Worm (Caenorhabditis elegans) whole organism, L4 larva: ENCODE results near the gene srd-26.

Experiments
- D1046.2 ChIP-seq: fragments of 200-800 bp; sonication (Bioruptor generic); IDR thresholded peaks from 2 replicates; pipeline ENCODE4 v1.3.6; 2022; ENCODE audit warnings: missing genetic modification characterization, missing compliant biosample characterization
- F49E8.2 ChIP-seq: sonication (generic microtip); optimal IDR thresholded peaks from 2 replicates; lab custom pipeline; 2016; ENCODE audit warnings: missing compliant biosample characterization, mild to moderate bottlenecking, missing genetic modification characterization, borderline replicate concordance
- R02D3.7 ChIP-seq: fragments of 150-350 bp; sonication (generic microtip); optimal IDR thresholded peaks from 3 replicates; lab custom pipeline; 2014; ENCODE audit warnings: missing biosample characterization, missing genetic modification characterization
- T20F7.1 ChIP-seq: fragments of 200-800 bp; sonication (Bioruptor generic); optimal IDR thresholded peaks from 2 replicates; lab custom pipeline; 2018; ENCODE audit warnings: mild to moderate bottlenecking, missing genetic modification characterization, missing compliant biosample characterization
- T26A8.4 ChIP-seq: fragments of 200-800 bp; sonication (Bioruptor generic); IDR thresholded peaks from 2 replicates; pipeline ENCODE4 v1.3.6; 2022; ENCODE audit warnings: missing genetic modification characterization, missing compliant biosample characterization
- Y105C5A.15 ChIP-seq: fragments of 200-800 bp; sonication (Bioruptor generic); IDR thresholded peaks from 2 replicates; pipeline ENCODE4 v1.3.6; 2022; ENCODE audit warnings: missing genetic modification characterization, missing compliant biosample characterization
- ZK337.2 ChIP-seq: fragments of 200-800 bp; sonication (Bioruptor generic); IDR thresholded peaks from 2 replicates; pipeline ENCODE4 v1.3.6; 2022; ENCODE audit warnings: missing genetic modification reagents, missing genetic modification characterization, missing compliant biosample characterization
- arid-1 ChIP-seq: fragments of 200-800 bp; sonication (Bioruptor generic); conservative IDR thresholded peaks from 2 replicates; pipeline ENCODE4 v1.3.6; 2022; ENCODE audit warnings: missing genetic modification reagents, missing genetic modification characterization, missing compliant biosample characterization
- ceh-20 ChIP-seq: fragments of 200-800 bp; sonication (Bioruptor generic); IDR thresholded peaks from 2 replicates; pipeline ENCODE4 v1.3.6; 2022; ENCODE audit warnings: missing genetic modification reagents, missing genetic modification characterization, missing compliant biosample characterization
- ceh-28 ChIP-seq: fragments of 150-350 bp; optimal IDR thresholded peaks from 2 replicates; lab custom pipeline; 2014; ENCODE audit warnings: missing biosample characterization, missing genetic modification reagents, missing genetic modification characterization
- ceh-82 ChIP-seq: sonication (generic microtip); optimal IDR thresholded peaks from 2 replicates; lab custom pipeline; 2017; ENCODE audit warnings: missing biosample characterization, missing genetic modification characterization
- cey-2 ChIP-seq: sonication (generic microtip); optimal IDR thresholded peaks from 3 replicates; lab custom pipeline; 2017; ENCODE audit warnings: missing genetic modification characterization, mild to moderate bottlenecking, missing compliant biosample characterization, antibody characterized with exemption, borderline replicate concordance; ENCODE audit not compliant: insufficient read depth
- ctbp-1 ChIP-seq: fragments of 200-800 bp; sonication (Bioruptor generic); IDR thresholded peaks from 2 replicates; pipeline ENCODE4 v1.3.6; 2022; ENCODE audit warnings: missing genetic modification reagents, missing genetic modification characterization, missing compliant biosample characterization
- daf-16 ChIP-seq, 3 experiments: sonication (generic microtip); optimal IDR thresholded peaks; 2 replicates each; lab custom pipeline; 2016 to 2017; ENCODE audit warnings: missing genetic modification characterization in 3 of 3, missing genetic modification reagents in 3 of 3, mild to moderate bottlenecking in 2 of 3, missing compliant biosample characterization in 2 of 3, missing biosample characterization in 1 of 3, moderate library complexity in 1 of 3
- dmd-6 ChIP-seq: fragments of 200-800 bp; sonication (Bioruptor generic); IDR thresholded peaks from 2 replicates; pipeline ENCODE4 v1.3.6; 2022; ENCODE audit warnings: missing genetic modification reagents, missing genetic modification characterization, missing compliant biosample characterization
- dve-1 ChIP-seq: sonication (generic microtip); optimal IDR thresholded peaks from 2 replicates; lab custom pipeline; 2017; ENCODE audit warnings: antibody characterized with exemption, mild to moderate bottlenecking, missing genetic modification characterization, missing compliant biosample characterization; ENCODE audit not compliant: insufficient read depth
- egl-27 ChIP-seq: sonication (generic microtip); optimal IDR thresholded peaks from 3 replicates; lab custom pipeline; 2017; ENCODE audit warnings: missing biosample characterization, missing genetic modification reagents, missing genetic modification characterization
- gei-8 ChIP-seq: fragments of 200-800 bp; sonication (Bioruptor generic); optimal IDR thresholded peaks from 2 replicates; lab custom pipeline; 2018; ENCODE audit warnings: mild to moderate bottlenecking, missing genetic modification characterization, missing compliant biosample characterization
- hif-1 ChIP-seq, 2 experiments: sonication (generic microtip); optimal IDR thresholded peaks; 2 replicates each; lab custom pipeline; 2016 to 2017; ENCODE audit warnings: missing compliant biosample characterization in 2 of 2, missing genetic modification characterization in 2 of 2, missing genetic modification reagents in 2 of 2, missing genotype in 2 of 2, mild to moderate bottlenecking in 1 of 2
- hlh-11 ChIP-seq: fragments of 200-800 bp; sonication (Bioruptor generic); optimal IDR thresholded peaks from 2 replicates; lab custom pipeline; 2018; ENCODE audit warnings: mild to moderate bottlenecking, missing genetic modification characterization, missing compliant biosample characterization
- hlh-30 ChIP-seq: sonication (generic microtip); optimal IDR thresholded peaks from 2 replicates; lab custom pipeline; 2017; ENCODE audit warnings: antibody characterized with exemption, mild to moderate bottlenecking, missing genetic modification characterization, missing compliant biosample characterization; ENCODE audit not compliant: insufficient read depth
- hmg-1.1 ChIP-seq: fragments of 200-800 bp; sonication (Bioruptor generic); IDR thresholded peaks from 2 replicates; pipeline ENCODE4 v1.3.6; 2022; ENCODE audit warnings: missing genetic modification reagents, missing genetic modification characterization, missing compliant biosample characterization
- lim-7 ChIP-seq: fragments of 200-800 bp; sonication (Bioruptor generic); IDR thresholded peaks from 2 replicates; pipeline ENCODE4 v1.3.6; 2022; ENCODE audit warnings: missing genetic modification characterization, missing compliant biosample characterization
- lin-1 ChIP-seq: fragments of 200-800 bp; sonication (Bioruptor generic); IDR thresholded peaks from 2 replicates; pipeline ENCODE4 v1.3.6; 2022; ENCODE audit warnings: missing genetic modification reagents, missing genetic modification characterization, missing compliant biosample characterization
- lin-15B ChIP-seq: fragments of 150-350 bp; sonication (generic microtip); optimal IDR thresholded peaks from 3 replicates; lab custom pipeline; 2014; ENCODE audit warnings: missing biosample characterization, missing genetic modification characterization
- lin-29 ChIP-seq: fragments of 200-800 bp; sonication (Bioruptor generic); IDR thresholded peaks from 2 replicates; pipeline ENCODE4 v1.3.6; 2022; ENCODE audit warnings: missing genetic modification reagents, missing genetic modification characterization, missing compliant biosample characterization
- lin-38 ChIP-seq: fragments of 200-800 bp; sonication (Bioruptor generic); IDR thresholded peaks from 2 replicates; pipeline ENCODE4 v1.3.6; 2022; ENCODE audit warnings: missing genetic modification reagents, missing genetic modification characterization, missing compliant biosample characterization
- lir-3 ChIP-seq: sonication (generic microtip); optimal IDR thresholded peaks from 2 replicates; lab custom pipeline; 2016; ENCODE audit warnings: mild to moderate bottlenecking, missing genetic modification characterization, missing compliant biosample characterization
- lsy-2 ChIP-seq, 2 experiments: fragments of 150-350 bp in 1 of 2; sonication (generic microtip) in 1 of 2; optimal IDR thresholded peaks; 2 replicates each; lab custom pipeline; 2014 to 2017; ENCODE audit warnings: missing biosample characterization in 2 of 2, missing genetic modification characterization in 2 of 2
- madf-9 ChIP-seq: fragments of 200-800 bp; sonication (Bioruptor generic); conservative IDR thresholded peaks from 2 replicates; pipeline ENCODE4 v1.3.6; 2022; ENCODE audit warnings: missing genetic modification reagents, missing genetic modification characterization, missing compliant biosample characterization
- mdl-1 ChIP-seq, 2 experiments: fragments of 150-350 bp in 1 of 2; sonication (generic microtip) in 1 of 2; optimal IDR thresholded peaks; 2 replicates each; lab custom pipeline; 2014 to 2017; ENCODE audit warnings: missing biosample characterization in 2 of 2, missing genetic modification characterization in 2 of 2
- mxl-3 ChIP-seq: fragments of 200-800 bp; sonication (Bioruptor generic); optimal IDR thresholded peaks from 2 replicates; lab custom pipeline; 2018; ENCODE audit warnings: mild to moderate bottlenecking, missing genetic modification characterization, missing compliant biosample characterization
- nhr-11 ChIP-seq: fragments of 150-350 bp; optimal IDR thresholded peaks from 2 replicates; lab custom pipeline; 2014; ENCODE audit warnings: missing biosample characterization, missing genetic modification characterization
- nhr-25 ChIP-seq: sonication (generic microtip); optimal IDR thresholded peaks from 2 replicates; lab custom pipeline; 2017; ENCODE audit warnings: missing genetic modification characterization, mild to moderate bottlenecking, missing compliant biosample characterization, antibody characterized with exemption, moderate library complexity, borderline replicate concordance; ENCODE audit not compliant: insufficient read depth
- nhr-41 ChIP-seq: fragments of 200-800 bp; sonication (Bioruptor generic); IDR thresholded peaks from 2 replicates; pipeline ENCODE4 v1.3.6; 2022; ENCODE audit warnings: missing genetic modification reagents, missing genetic modification characterization, missing compliant biosample characterization
- nhr-48 ChIP-seq: sonication (generic microtip); optimal IDR thresholded peaks from 2 replicates; lab custom pipeline; 2016; ENCODE audit warnings: mild to moderate bottlenecking, missing genetic modification characterization, missing compliant biosample characterization
- php-3 ChIP-seq: fragments of 200-800 bp; sonication (Bioruptor generic); IDR thresholded peaks from 2 replicates; pipeline ENCODE4 v1.3.6; 2022; ENCODE audit warnings: missing genetic modification reagents, missing genetic modification characterization, missing compliant biosample characterization
- sdz-12 ChIP-seq: fragments of 200-800 bp; sonication (Bioruptor generic); optimal IDR thresholded peaks from 2 replicates; lab custom pipeline; 2018; ENCODE audit warnings: mild to moderate bottlenecking, missing genetic modification characterization, missing compliant biosample characterization
- set-16 ChIP-seq: fragments of 200-800 bp; sonication (Bioruptor generic); IDR thresholded peaks from 2 replicates; pipeline ENCODE4 v1.3.6; 2022; ENCODE audit warnings: missing genetic modification reagents, missing genetic modification characterization, missing compliant biosample characterization
- skn-1 ChIP-seq: fragments of 150-350 bp; optimal IDR thresholded peaks from 2 replicates; lab custom pipeline; 2014; ENCODE audit warnings: missing biosample characterization, missing genetic modification characterization
- snpc-4 ChIP-seq: fragments of 150-350 bp; optimal IDR thresholded peaks from 2 replicates; lab custom pipeline; 2014; ENCODE audit warnings: missing biosample characterization, missing genetic modification characterization
- spr-3 ChIP-seq: fragments of 200-800 bp; sonication (Bioruptor generic); optimal IDR thresholded peaks from 2 replicates; lab custom pipeline; 2018; ENCODE audit warnings: mild to moderate bottlenecking, missing genetic modification characterization, missing compliant biosample characterization
- tra-1 ChIP-seq: fragments of 200-800 bp; sonication (Bioruptor generic); IDR thresholded peaks from 2 replicates; pipeline ENCODE4 v1.3.6; 2022; ENCODE audit warnings: missing genetic modification reagents, missing genetic modification characterization, missing compliant biosample characterization
- unc-130 ChIP-seq: sonication (generic microtip); optimal IDR thresholded peaks from 2 replicates; lab custom pipeline; 2016; ENCODE audit warnings: missing genetic modification reagents, missing genetic modification characterization, missing compliant biosample characterization
- unc-39 ChIP-seq: sonication (generic microtip); optimal IDR thresholded peaks from 2 replicates; lab custom pipeline; 2017; ENCODE audit warnings: missing biosample characterization, missing genetic modification characterization
- ztf-7 ChIP-seq: fragments of 150-350 bp; optimal IDR thresholded peaks from 2 replicates; lab custom pipeline; 2014; ENCODE audit warnings: missing biosample characterization, missing genetic modification characterization

srd-26 gene

ce11 chrV:14197651-14198050 is 34.8 kb upstream of the srd-26 start (continued):
- TF ChIP-seq hlh-11 (peak; percentile 54), madf-9 (GFP tag; lab: Robert Waterston, UW) (no peak), lsy-2 (tag; optimal IDR thresholded peaks at IDR 0.05; lab: Kevin White, UChicago) (peak in 1 of 2 experiments; percentile 68), ctbp-1 (GFP tag; lab: Robert Waterston, UW) (0 out of 2 replicates have a peak, but pooled peaks have one; percentile 41), arid-1 (GFP tag; lab: Robert Waterston, UW) (peak; percentile 49; the same call in 1 of the 2 replicates), hif-1 (tag; optimal IDR thresholded peaks at IDR 0.05; lab: Kevin White, UChicago) (peak in 1 of 2 experiments; percentile 41), nhr-11 (tag; lab: Kevin White, UChicago) (no peak), T20F7.1 (GFP tag; lab: Kevin White, UChicago) (no peak), tra-1 (GFP tag; lab: Robert Waterston, UW) (peak; percentile 37; the same call in 1 of the 2 replicates), lin-1 (GFP tag; lab: Robert Waterston, UW) (peak; percentile 59; the same call in 1 of the 2 replicates), T26A8.4 (GFP tag; lab: Robert Waterston, UW) (peak; percentile 65), snpc-4 (tag; lab: Kevin White, UChicago) (no peak), mdl-1 (tag; optimal IDR thresholded peaks at IDR 0.05; lab: Kevin White, UChicago) (peak in 1 of 2 experiments; percentile 59), unc-130 (GFP tag; lab: Kevin White, UChicago) (no peak), gei-8 (GFP tag; lab: Kevin White, UChicago) (no peak), nhr-25 (tag; lab: Kevin White, UChicago) (no peak), daf-16 (GFP tag; optimal IDR thresholded peaks at IDR 0.05; lab: Kevin White, UChicago) (peak in 1 of 2 experiments; percentile 10), daf-16 (tag; optimal IDR thresholded peaks at IDR 0.05; lab: Kevin White, UChicago) (peak; percentile 49), R02D3.7 (tag; lab: Kevin White, UChicago) (peak; percentile 7), egl-27 (no peak), lir-3 (tag; lab: Kevin White, UChicago) (no peak), hlh-30 (tag; lab: Kevin White, UChicago) (peak; percentile 52)

- no peak for TF ChIP-seq unc-39 (tag; lab: Kevin White, UChicago)
- no peak for TF ChIP-seq lin-29
- TF ChIP-seq spr-3 (GFP tag; lab: Kevin White, UChicago) = no peak
- no peak for TF ChIP-seq arid-1 (GFP tag; lab: Robert Waterston, UW)
- TF ChIP-seq mdl-1 (tag; optimal IDR thresholded peaks at IDR 0.05; lab: Kevin White, UChicago) = no peak
- 0 out of 2 replicates have a peak, but pooled peaks have one; percentile 14 for TF ChIP-seq dmd-6 (GFP tag; lab: Robert Waterston, UW)
- no peak for TF ChIP-seq nhr-48 (tag; lab: Kevin White, UChicago)
- TF ChIP-seq set-16 = peak; percentile 38; the same call in 1 of the 2 replicates
- no peak for TF ChIP-seq ceh-82 (tag; lab: Kevin White, UChicago)
- TF ChIP-seq ZK337.2 (GFP tag; lab: Robert Waterston, UW) = no peak
- TF ChIP-seq cey-2 (tag; lab: Kevin White, UChicago) = no peak
- 0 out of 2 replicates have a peak, but pooled peaks have one; percentile 26 for TF ChIP-seq hmg-1.1
- 0 out of 2 replicates have a peak, but pooled peaks have one; percentile 12 for TF ChIP-seq D1046.2
- no peak; the same call in 1 of the 2 replicates for TF ChIP-seq lim-7 (GFP tag; lab: Robert Waterston, UW)
- TF ChIP-seq ceh-20 (GFP tag; lab: Robert Waterston, UW) = no peak
- TF ChIP-seq madf-9 (GFP tag; lab: Robert Waterston, UW) = no peak
- TF ChIP-seq dve-1 (tag; lab: Kevin White, UChicago) = no peak
- TF ChIP-seq php-3 (GFP tag; lab: Robert Waterston, UW) = no peak
- TF ChIP-seq lin-38 (GFP tag; lab: Robert Waterston, UW) = 0 out of 2 replicates have a peak, but pooled peaks have one; percentile 12
- no peak for TF ChIP-seq Y105C5A.15
- TF ChIP-seq sdz-12 = no peak
- TF ChIP-seq snpc-4 (tag; lab: Kevin White, UChicago) = no peak
- no peak for TF ChIP-seq skn-1 (tag; lab: Kevin White, UChicago)
- TF ChIP-seq ceh-28 (tag; lab: Kevin White, UChicago) = no peak
- TF ChIP-seq lin-1 (GFP tag; lab: Robert Waterston, UW) = no peak
- TF ChIP-seq hif-1 (tag; optimal IDR thresholded peaks at IDR 0.05; lab: Kevin White, UChicago) = no peak
- TF ChIP-seq nhr-41 (GFP tag; lab: Robert Waterston, UW) = no peak
- no peak for TF ChIP-seq ztf-7 (tag; lab: Kevin White, UChicago)
- TF ChIP-seq T26A8.4 (GFP tag; lab: Robert Waterston, UW) = no peak
- no peak for TF ChIP-seq F49E8.2 (tag; lab: Kevin White, UChicago)
- no peak for TF ChIP-seq ctbp-1 (GFP tag; lab: Robert Waterston, UW)
- TF ChIP-seq lin-15B = no peak
- TF ChIP-seq mxl-3 (GFP tag; lab: Kevin White, UChicago) = no peak
These were observed 31.7 kb upstream of the srd-26 start for ce11 chrV:14194514-14194913.
